Worm (Caenorhabditis elegans) whole organism, mixed stage, embryonic: ENCODE measurements around the gene F53E4.1.

Source experiments
- M03D4.4 ChIP-seq: sonication (generic microtip); optimal IDR thresholded peaks from 2 replicates; lab custom pipeline; 2017; ENCODE audit warnings: mild to moderate bottlenecking, missing genetic modification characterization, missing compliant biosample characterization
- bed-3 ChIP-seq: fragments of 200-800 bp; sonication (Bioruptor generic); optimal IDR thresholded peaks from 3 replicates; lab custom pipeline; 2018; ENCODE audit warnings: mild to moderate bottlenecking, missing genetic modification characterization, moderate library complexity, missing compliant biosample characterization
- blmp-1 ChIP-seq: fragments of 150-350 bp; optimal IDR thresholded peaks from 2 replicates; lab custom pipeline; 2014; ENCODE audit warnings: missing biosample characterization, missing genetic modification characterization
- ceh-39 ChIP-seq: fragments of 150-350 bp; optimal IDR thresholded peaks from 2 replicates; lab custom pipeline; 2014; ENCODE audit warnings: missing biosample characterization, missing genetic modification characterization
- ceh-43 ChIP-seq: fragments of 200-800 bp; sonication (Bioruptor generic); optimal IDR thresholded peaks from 2 replicates; lab custom pipeline; 2018; ENCODE audit warnings: mild to moderate bottlenecking, missing genetic modification characterization, moderate library complexity, missing compliant biosample characterization
- ceh-83 ChIP-seq: fragments of 200-800 bp; sonication (Bioruptor generic); optimal IDR thresholded peaks from 2 replicates; lab custom pipeline; 2018; ENCODE audit warnings: mild to moderate bottlenecking, missing genetic modification characterization, missing compliant biosample characterization
- ces-1 ChIP-seq: fragments of 150-350 bp; optimal IDR thresholded peaks from 2 replicates; lab custom pipeline; 2014; ENCODE audit warnings: missing biosample characterization, missing genetic modification reagents, missing genetic modification characterization
- cnd-1 ChIP-seq: fragments of 200-800 bp; sonication (Bioruptor generic); optimal IDR thresholded peaks from 2 replicates; lab custom pipeline; 2018; ENCODE audit warnings: mild to moderate bottlenecking, missing genetic modification characterization, missing compliant biosample characterization
- drap-1 ChIP-seq: fragments of 200-800 bp; sonication (Bioruptor generic); optimal IDR thresholded peaks from 3 replicates; lab custom pipeline; 2018; ENCODE audit warnings: mild to moderate bottlenecking, missing genetic modification characterization, missing compliant biosample characterization
- elt-1 ChIP-seq: sonication (generic microtip); optimal IDR thresholded peaks from 2 replicates; lab custom pipeline; 2017; ENCODE audit warnings: missing genetic modification characterization, mild to moderate bottlenecking, missing compliant biosample characterization, antibody characterized with exemption, moderate library complexity, borderline replicate concordance; ENCODE audit not compliant: insufficient read depth
- elt-3 ChIP-seq: fragments of 150-350 bp; optimal IDR thresholded peaks from 2 replicates; lab custom pipeline; 2014; ENCODE audit warnings: missing biosample characterization, missing genetic modification characterization
- flh-1 ChIP-seq: fragments of 200-800 bp; sonication (Bioruptor generic); optimal IDR thresholded peaks from 2 replicates; lab custom pipeline; 2018; ENCODE audit warnings: mild to moderate bottlenecking, missing genetic modification characterization, moderate library complexity, missing compliant biosample characterization
- ham-2 ChIP-seq: fragments of 200-800 bp; sonication (Bioruptor generic); optimal IDR thresholded peaks from 2 replicates; lab custom pipeline; 2018; ENCODE audit warnings: mild to moderate bottlenecking, missing genetic modification characterization, missing compliant biosample characterization
- hlh-1 ChIP-seq: fragments of 150-350 bp; optimal IDR thresholded peaks from 2 replicates; lab custom pipeline; 2014; ENCODE audit warnings: missing biosample characterization, missing genetic modification reagents, missing genetic modification characterization
- lin-13 ChIP-seq: fragments of 150-350 bp; optimal IDR thresholded peaks from 2 replicates; lab custom pipeline; 2014; ENCODE audit warnings: missing biosample characterization, missing genetic modification characterization
- lin-32 ChIP-seq: fragments of 200-800 bp; sonication (Bioruptor generic); optimal IDR thresholded peaks from 2 replicates; lab custom pipeline; 2018; ENCODE audit warnings: mild to moderate bottlenecking, missing genetic modification characterization, missing compliant biosample characterization
- lsy-2 ChIP-seq: fragments of 150-350 bp; optimal IDR thresholded peaks from 2 replicates; lab custom pipeline; 2014; ENCODE audit warnings: missing biosample characterization, missing genetic modification characterization
- mab-5 ChIP-seq: fragments of 150-350 bp; optimal IDR thresholded peaks from 2 replicates; lab custom pipeline; 2014; ENCODE audit warnings: missing biosample characterization, missing genetic modification characterization
- mep-1 ChIP-seq: fragments of 150-350 bp; optimal IDR thresholded peaks from 2 replicates; lab custom pipeline; 2017; ENCODE audit warnings: missing biosample characterization, missing genetic modification reagents, missing genetic modification characterization, inconsistent platforms
- mls-2 ChIP-seq: sonication (generic microtip); optimal IDR thresholded peaks from 2 replicates; lab custom pipeline; 2016; ENCODE audit warnings: mild to moderate bottlenecking, missing genetic modification characterization, moderate library complexity, missing compliant biosample characterization
- nhr-12 ChIP-seq: fragments of 150-350 bp; optimal IDR thresholded peaks from 2 replicates; lab custom pipeline; 2014; ENCODE audit warnings: missing biosample characterization, missing genetic modification characterization
- nhr-2 ChIP-seq: fragments of 150-350 bp; optimal IDR thresholded peaks from 2 replicates; lab custom pipeline; 2014; ENCODE audit warnings: missing biosample characterization, missing genetic modification characterization
- nhr-237 ChIP-seq: fragments of 150-350 bp; optimal IDR thresholded peaks from 2 replicates; lab custom pipeline; 2014; ENCODE audit warnings: missing biosample characterization, missing genetic modification characterization
- nhr-28 ChIP-seq: fragments of 150-350 bp; optimal IDR thresholded peaks from 2 replicates; lab custom pipeline; 2014; ENCODE audit warnings: missing biosample characterization, missing genetic modification characterization
- nhr-76 ChIP-seq: sonication (generic microtip); optimal IDR thresholded peaks from 2 replicates; lab custom pipeline; 2017; ENCODE audit warnings: missing biosample characterization, missing genetic modification characterization
- pha-4 ChIP-seq: fragments of 150-350 bp; optimal IDR thresholded peaks from 2 replicates; lab custom pipeline; 2018; ENCODE audit warnings: missing biosample characterization, missing genetic modification reagents, missing genetic modification characterization
- sem-2 ChIP-seq: fragments of 200-800 bp; sonication (Bioruptor generic); optimal IDR thresholded peaks from 2 replicates; lab custom pipeline; 2018; ENCODE audit warnings: mild to moderate bottlenecking, missing genetic modification characterization, missing compliant biosample characterization
- snpc-4 ChIP-seq: fragments of 150-350 bp; optimal IDR thresholded peaks from 2 replicates; lab custom pipeline; 2014; ENCODE audit warnings: missing biosample characterization, missing genetic modification characterization
- sptf-1 ChIP-seq: sonication (generic microtip); optimal IDR thresholded peaks from 2 replicates; lab custom pipeline; 2017; ENCODE audit warnings: mild to moderate bottlenecking, missing genetic modification characterization, moderate library complexity, missing compliant biosample characterization
- tbx-8 ChIP-seq: fragments of 200-800 bp; sonication (Bioruptor generic); optimal IDR thresholded peaks from 2 replicates; lab custom pipeline; 2018; ENCODE audit warnings: mild to moderate bottlenecking, missing genetic modification characterization, moderate library complexity, missing compliant biosample characterization
- unc-120 ChIP-seq: sonication (generic microtip); optimal IDR thresholded peaks from 2 replicates; lab custom pipeline; 2017; ENCODE audit warnings: missing genetic modification characterization, missing compliant biosample characterization; ENCODE audit not compliant: poor library complexity, severe bottlenecking
- unc-39 ChIP-seq: fragments of 150-350 bp; optimal IDR thresholded peaks from 2 replicates; lab custom pipeline; 2014; ENCODE audit warnings: missing biosample characterization, missing genetic modification characterization
- unc-62 ChIP-seq: fragments of 150-350 bp; optimal IDR thresholded peaks from 2 replicates; lab custom pipeline; 2014; ENCODE audit warnings: missing biosample characterization, missing genetic modification reagents, missing genetic modification characterization
- zip-8 ChIP-seq: fragments of 150-350 bp; optimal IDR thresholded peaks from 2 replicates; lab custom pipeline; 2014; ENCODE audit warnings: missing biosample characterization, missing genetic modification characterization
- ztf-11 ChIP-seq: fragments of 150-350 bp; optimal IDR thresholded peaks from 2 replicates; lab custom pipeline; 2014; ENCODE audit warnings: missing biosample characterization, missing genetic modification characterization

Gene F53E4.1

ce11 chrV:15612886-15613285, 55.2 kb downstream of the F53E4.1 start, which contains the start of gene str-263:
Gene str-263 (plus strand): TSS chrV:15613186.
- no peak for TF ChIP-seq flh-1
- TF ChIP-seq ceh-39 = no peak
- no peak for TF ChIP-seq blmp-1 (tag; lab: Kevin White, UChicago)
- no peak for TF ChIP-seq mab-5 (tag; lab: Kevin White, UChicago)
- TF ChIP-seq cnd-1 = no peak
- TF ChIP-seq pha-4 (tag; lab: Kevin White, UChicago) = no peak
- TF ChIP-seq sem-2 (GFP tag; lab: Kevin White, UChicago) = no peak
- no peak for TF ChIP-seq M03D4.4 (tag; lab: Kevin White, UChicago)
- no peak for TF ChIP-seq zip-8
- TF ChIP-seq nhr-12 = no peak
- TF ChIP-seq sptf-1 = no peak
- TF ChIP-seq unc-39 (tag; lab: Kevin White, UChicago) = no peak

DNA sequence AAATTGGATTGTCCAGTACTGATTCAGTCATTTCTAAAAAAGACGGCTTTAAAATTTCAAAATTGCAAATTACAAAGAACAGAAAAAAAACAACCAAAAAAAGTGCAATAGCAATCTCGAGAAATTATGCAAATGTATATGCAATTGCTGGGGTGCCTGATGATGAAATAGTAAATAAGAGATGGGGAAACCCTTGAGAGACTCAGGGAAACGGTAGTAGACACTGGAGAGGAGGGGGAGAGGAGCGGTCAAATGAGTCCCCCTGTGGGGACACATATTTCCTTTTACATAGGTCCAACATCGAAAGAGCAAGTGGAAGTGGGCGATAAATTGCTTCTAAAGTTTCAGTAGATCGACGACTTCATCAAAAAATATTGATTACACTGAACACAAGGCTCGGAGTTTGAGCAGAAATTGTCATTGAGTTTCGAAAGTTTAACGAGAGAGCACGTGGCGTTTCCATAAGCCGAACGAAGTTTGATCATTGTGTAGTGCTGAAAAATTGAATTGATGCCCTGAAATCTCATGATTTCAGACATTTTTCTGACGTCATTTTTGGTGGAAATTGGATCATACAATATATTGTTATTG, 57.7 kb downstream of the F53E4.1 start, which contains the start of the genes fbxa-153 and str-12:
TSS of gene fbxa-153 (minus strand) at position 35 of the 591 bp plus-strand sequence.
TSS of gene str-12 (plus strand) at position 541 of the 591 bp plus-strand sequence.
- TF ChIP-seq bed-3 (GFP tag; lab: Kevin White, UChicago) = no peak
- TF ChIP-seq nhr-2 (tag; lab: Kevin White, UChicago) = peak; percentile 29
- no peak for TF ChIP-seq unc-62
- no peak for TF ChIP-seq elt-3 (tag; lab: Kevin White, UChicago)
- peak; percentile 45 for TF ChIP-seq pha-4 (tag; lab: Kevin White, UChicago)
- no peak for TF ChIP-seq ceh-43
- TF ChIP-seq flh-1 = no peak
- no peak for TF ChIP-seq sem-2 (GFP tag; lab: Kevin White, UChicago)
- TF ChIP-seq nhr-12 = no peak
- peak; percentile 85 for TF ChIP-seq mep-1 (tag; lab: Kevin White, UChicago)
- TF ChIP-seq blmp-1 (tag; lab: Kevin White, UChicago) = no peak
- TF ChIP-seq ceh-39 = peak; percentile 48
- no peak for TF ChIP-seq mab-5 (tag; lab: Kevin White, UChicago)
- peak; percentile 7 for TF ChIP-seq M03D4.4 (tag; lab: Kevin White, UChicago)
- no peak for TF ChIP-seq ceh-83
- peak; percentile 79 for TF ChIP-seq ces-1
- no peak for TF ChIP-seq hlh-1 (tag; lab: Kevin White, UChicago)
- TF ChIP-seq sptf-1 = no peak
- TF ChIP-seq lin-13 (tag; lab: Kevin White, UChicago) = no peak
- TF ChIP-seq elt-1 (tag; lab: Kevin White, UChicago) = no peak
- TF ChIP-seq ztf-11 (tag; lab: Kevin White, UChicago) = no peak
- TF ChIP-seq lin-32 (GFP tag; lab: Kevin White, UChicago) = no peak
- no peak for TF ChIP-seq tbx-8 (GFP tag; lab: Kevin White, UChicago)
- no peak for TF ChIP-seq unc-120
- TF ChIP-seq unc-39 (tag; lab: Kevin White, UChicago) = no peak
- no peak for TF ChIP-seq nhr-28
- peak; percentile 62 for TF ChIP-seq drap-1 (GFP tag; lab: Kevin White, UChicago)
- TF ChIP-seq mls-2 (tag; lab: Kevin White, UChicago) = peak; percentile 44
- no peak for TF ChIP-seq nhr-237 (tag; lab: Kevin White, UChicago)
- peak; percentile 17 for TF ChIP-seq ham-2 (GFP tag; lab: Kevin White, UChicago)
- TF ChIP-seq snpc-4 (tag; lab: Kevin White, UChicago) = no peak
- peak; percentile 20 for TF ChIP-seq zip-8
- TF ChIP-seq nhr-76 (tag; lab: Kevin White, UChicago) = no peak
- no peak for TF ChIP-seq lsy-2 (tag; lab: Kevin White, UChicago)
- peak; percentile 52 for TF ChIP-seq cnd-1

DNA sequence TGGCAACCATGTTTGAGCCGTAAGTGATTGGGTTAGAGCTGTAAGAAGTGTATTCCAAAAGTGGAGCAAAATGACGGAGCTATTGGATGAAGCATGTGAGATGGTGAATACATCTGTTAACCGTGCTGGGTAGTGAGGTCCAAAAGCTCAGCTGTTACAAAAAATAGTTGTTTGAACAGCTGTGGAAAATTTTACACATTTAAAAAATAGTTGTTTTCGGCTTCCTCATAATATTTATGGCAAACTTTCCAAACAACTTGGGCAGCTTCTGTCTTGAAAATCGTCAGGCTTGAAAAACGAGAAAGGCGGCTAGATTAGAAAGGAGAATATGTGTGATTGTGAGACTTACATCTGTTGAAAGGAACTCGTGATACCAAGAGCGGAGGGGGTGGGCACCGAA, 63.1 kb downstream of the F53E4.1 start, which contains the start of gene fbxa-154:
TSS of gene fbxa-154 (minus strand) at position 101 of the 400 bp plus-strand sequence.
- no peak for TF ChIP-seq ceh-39
- TF ChIP-seq unc-62 = no peak
- TF ChIP-seq mab-5 (tag; lab: Kevin White, UChicago) = no peak
- no peak for TF ChIP-seq lsy-2 (tag; lab: Kevin White, UChicago)
- TF ChIP-seq hlh-1 (tag; lab: Kevin White, UChicago) = no peak
- no peak for TF ChIP-seq M03D4.4 (tag; lab: Kevin White, UChicago)
- TF ChIP-seq nhr-237 (tag; lab: Kevin White, UChicago) = no peak
- TF ChIP-seq sem-2 (GFP tag; lab: Kevin White, UChicago) = no peak
- TF ChIP-seq mls-2 (tag; lab: Kevin White, UChicago) = no peak
- no peak for TF ChIP-seq unc-39 (tag; lab: Kevin White, UChicago)
- TF ChIP-seq nhr-12 = no peak
- TF ChIP-seq nhr-2 (tag; lab: Kevin White, UChicago) = no peak
- TF ChIP-seq mep-1 (tag; lab: Kevin White, UChicago) = no peak
- no peak for TF ChIP-seq nhr-76 (tag; lab: Kevin White, UChicago)
- no peak for TF ChIP-seq bed-3 (GFP tag; lab: Kevin White, UChicago)
- no peak for TF ChIP-seq unc-120
- TF ChIP-seq snpc-4 (tag; lab: Kevin White, UChicago) = no peak
